Fruit fly (Drosophila melanogaster) whole organism, embryonic: ENCODE results near the gene Bcat.

Experiments
- Antp ChIP-seq: fragments of 200-800 bp; sonication (Bioruptor generic); optimal IDR thresholded peaks from 3 replicates; lab custom pipeline; 2016; ENCODE audit warnings: missing biosample characterization, missing genetic modification characterization
- Atf6 ChIP-seq: fragments of 200-800 bp; sonication (Bioruptor generic); IDR thresholded peaks from 2 replicates; pipeline ENCODE4 v1.3.6; 2022; ENCODE audit warnings: missing biosample characterization, missing genetic modification characterization
- CG10147 ChIP-seq: fragments of 200-800 bp; sonication (Bioruptor generic); optimal IDR thresholded peaks from 2 replicates; lab custom pipeline; 2019; ENCODE audit warnings: missing biosample characterization, mild to moderate bottlenecking, missing genetic modification characterization, moderate library complexity
- CG10267 ChIP-seq: fragments of 200-800 bp; sonication (Bioruptor generic); optimal IDR thresholded peaks from 2 replicates; lab custom pipeline; 2018; ENCODE audit warnings: missing biosample characterization, mild to moderate bottlenecking, missing genetic modification characterization, moderate library complexity
- CG11695 ChIP-seq: fragments of 200-800 bp; sonication (Bioruptor generic); IDR thresholded peaks from 3 replicates; pipeline ENCODE4 v1.3.6; 2022; ENCODE audit warnings: missing biosample characterization, missing genetic modification characterization
- CG12071 ChIP-seq: fragments of 200-800 bp; sonication (Bioruptor generic); optimal IDR thresholded peaks from 3 replicates; lab custom pipeline; 2018; ENCODE audit warnings: missing biosample characterization, mild to moderate bottlenecking, missing genetic modification characterization
- CG12391 ChIP-seq: fragments of 200-800 bp; sonication (Bioruptor generic); optimal IDR thresholded peaks from 3 replicates; lab custom pipeline; 2018; ENCODE audit warnings: missing biosample characterization, mild to moderate bottlenecking, missing genetic modification characterization, moderate library complexity
- CG1529 ChIP-seq: fragments of 200-800 bp; sonication (Bioruptor generic); optimal IDR thresholded peaks from 3 replicates; lab custom pipeline; 2018; ENCODE audit warnings: missing biosample characterization, missing genetic modification characterization
- CG15514 ChIP-seq: fragments of 200-800 bp; sonication (Bioruptor generic); optimal IDR thresholded peaks from 3 replicates; lab custom pipeline; 2017; ENCODE audit warnings: missing biosample characterization, missing genetic modification characterization, mild to moderate bottlenecking, moderate library complexity, missing genetic modification reagents
- CG16779 ChIP-seq: fragments of 200-800 bp; sonication (Bioruptor generic); IDR thresholded peaks from 2 replicates; pipeline ENCODE4 v1.3.6; 2022; ENCODE audit warnings: missing biosample characterization, missing genetic modification characterization
- CG17328 ChIP-seq: fragments of 200-800 bp; sonication (Bioruptor generic); IDR thresholded peaks from 2 replicates; pipeline ENCODE4 v1.3.6; 2022; ENCODE audit warnings: missing biosample characterization, missing genetic modification characterization
- CG17829 ChIP-seq: fragments of 200-800 bp; optimal IDR thresholded peaks from 2 replicates; lab custom pipeline; 2019; ENCODE audit warnings: missing biosample characterization, mild to moderate bottlenecking, missing genetic modification characterization, moderate library complexity
- CG18599 ChIP-seq: fragments of 200-800 bp; sonication (Bioruptor generic); optimal IDR thresholded peaks from 3 replicates; lab custom pipeline; 2017; ENCODE audit warnings: missing biosample characterization, missing genetic modification characterization, mild to moderate bottlenecking, moderate library complexity, missing genetic modification reagents
- CG2678 ChIP-seq: fragments of 200-800 bp; sonication (Bioruptor generic); optimal IDR thresholded peaks from 3 replicates; lab custom pipeline; 2019; ENCODE audit warnings: missing biosample characterization, mild to moderate bottlenecking, missing genetic modification characterization, moderate library complexity
- CG30020 ChIP-seq: fragments of 200-800 bp; optimal IDR thresholded peaks from 2 replicates; lab custom pipeline; 2019; ENCODE audit warnings: missing biosample characterization, mild to moderate bottlenecking, missing genetic modification characterization, moderate library complexity
- CG30403 ChIP-seq: fragments of 200-800 bp; sonication (Bioruptor generic); optimal IDR thresholded peaks from 3 replicates; lab custom pipeline; 2016; ENCODE audit warnings: missing biosample characterization, missing genetic modification characterization
- CG4404 ChIP-seq: fragments of 200-800 bp; sonication (Bioruptor generic); IDR thresholded peaks from 2 replicates; pipeline ENCODE4 v1.3.6; 2022; ENCODE audit warnings: missing biosample characterization, missing genetic modification characterization
- CG6765 ChIP-seq: fragments of 200-800 bp; sonication (Bioruptor generic); optimal IDR thresholded peaks from 3 replicates; lab custom pipeline; 2017; ENCODE audit warnings: missing biosample characterization, mild to moderate bottlenecking, missing genetic modification characterization
- CG6791 ChIP-seq: fragments of 200-800 bp; sonication (Bioruptor generic); IDR thresholded peaks from 3 replicates; pipeline ENCODE4 v1.3.6; 2022; ENCODE audit warnings: missing biosample characterization, missing genetic modification characterization; ENCODE audit not compliant: partially characterized antibody
- CG7357 ChIP-seq: fragments of 200-800 bp; sonication (Bioruptor generic); IDR thresholded peaks from 3 replicates; pipeline ENCODE4 v1.3.6; 2022; ENCODE audit warnings: missing biosample characterization, missing genetic modification characterization
- CG7745 ChIP-seq: fragments of 200-800 bp; sonication (Bioruptor generic); optimal IDR thresholded peaks from 2 replicates; lab custom pipeline; 2018; ENCODE audit warnings: missing biosample characterization, mild to moderate bottlenecking, missing genetic modification characterization, moderate library complexity
- CoRest ChIP-seq: fragments of 200-800 bp; sonication (Bioruptor generic); optimal IDR thresholded peaks from 3 replicates; lab custom pipeline; 2018; ENCODE audit warnings: missing biosample characterization, mild to moderate bottlenecking, missing genetic modification characterization, moderate library complexity
- Gsc ChIP-seq: fragments of 200-800 bp; sonication (Bioruptor generic); IDR thresholded peaks from 2 replicates; pipeline ENCODE4 v1.3.6; 2022; ENCODE audit warnings: missing biosample characterization, missing genetic modification characterization
- Gug ChIP-seq: fragments of 200-800 bp; sonication (Bioruptor generic); IDR thresholded peaks from 4 replicates; pipeline ENCODE4 v1.3.6; 2022; ENCODE audit warnings: missing biosample characterization, missing genetic modification characterization
- Pdp1 ChIP-seq, 2 experiments: fragments of 200-800 bp; sonication (Bioruptor generic); optimal IDR thresholded peaks; 3 replicates each; lab custom pipeline; 2016; ENCODE audit warnings: missing biosample characterization in 2 of 2, missing genetic modification characterization in 2 of 2, mild to moderate bottlenecking in 1 of 2, moderate library complexity in 1 of 2
- Usf ChIP-seq: fragments of 200-800 bp; sonication (Bioruptor generic); optimal IDR thresholded peaks from 2 replicates; lab custom pipeline; 2017; ENCODE audit warnings: missing genotype, missing biosample characterization, missing genetic modification characterization
- al ChIP-seq: fragments of 200-800 bp; sonication (Bioruptor generic); IDR thresholded peaks from 2 replicates; pipeline ENCODE4 v1.3.6; 2022; ENCODE audit warnings: missing biosample characterization, missing genetic modification characterization
- bcd ChIP-seq: fragments of 200-800 bp; sonication (Bioruptor generic); optimal IDR thresholded peaks from 2 replicates; lab custom pipeline; 2017; ENCODE audit warnings: missing biosample characterization, mild to moderate bottlenecking, missing genetic modification characterization
- br ChIP-seq: fragments of >200 bp; optimal IDR thresholded peaks from 2 replicates; lab custom pipeline; 2017
- btn ChIP-seq: fragments of 200-800 bp; sonication (Bioruptor generic); optimal IDR thresholded peaks from 2 replicates; lab custom pipeline; 2016; ENCODE audit warnings: missing biosample characterization, missing genetic modification characterization
- chn ChIP-seq: fragments of 200-800 bp; sonication (Bioruptor generic); optimal IDR thresholded peaks from 2 replicates; lab custom pipeline; 2016; ENCODE audit warnings: missing biosample characterization, missing genetic modification characterization
- emc ChIP-seq: fragments of 200-800 bp; sonication (Bioruptor generic); optimal IDR thresholded peaks from 2 replicates; lab custom pipeline; 2016; ENCODE audit warnings: missing biosample characterization, missing genetic modification characterization
- eve ChIP-seq, 2 experiments: fragments of >200 bp; optimal IDR thresholded peaks; 2 replicates each; lab custom pipeline; 2017; ENCODE audit warnings: missing biosample characterization in 2 of 2, missing genetic modification characterization in 2 of 2
- ewg ChIP-seq: fragments of 200-800 bp; sonication (Bioruptor generic); optimal IDR thresholded peaks from 3 replicates; lab custom pipeline; 2017; ENCODE audit warnings: mild to moderate bottlenecking, missing biosample characterization, missing genetic modification reagents, missing genetic modification characterization
- exex ChIP-seq: fragments of 200-800 bp; sonication (Bioruptor generic); optimal IDR thresholded peaks from 4 replicates; lab custom pipeline; 2018; ENCODE audit warnings: missing biosample characterization, mild to moderate bottlenecking, missing genetic modification characterization, moderate library complexity
- fd3F ChIP-seq: fragments of 200-800 bp; sonication (Bioruptor generic); optimal IDR thresholded peaks from 2 replicates; lab custom pipeline; 2018; ENCODE audit warnings: missing biosample characterization, mild to moderate bottlenecking, missing genetic modification characterization, moderate library complexity
- fd64A ChIP-seq: fragments of 200-800 bp; sonication (Bioruptor generic); optimal IDR thresholded peaks from 3 replicates; lab custom pipeline; 2018; ENCODE audit warnings: missing biosample characterization, mild to moderate bottlenecking, missing genetic modification characterization
- gfzf ChIP-seq: fragments of 200-800 bp; sonication (Bioruptor generic); optimal IDR thresholded peaks from 2 replicates; lab custom pipeline; 2016; ENCODE audit warnings: missing biosample characterization, mild to moderate bottlenecking, missing genetic modification characterization, moderate library complexity
- ken ChIP-seq: fragments of 200-800 bp; sonication (Bioruptor generic); IDR thresholded peaks from 3 replicates; pipeline ENCODE4 v1.3.6; 2022; ENCODE audit warnings: missing biosample characterization, missing genetic modification characterization
- maf-S ChIP-seq: fragments of 200-800 bp; sonication (Bioruptor generic); optimal IDR thresholded peaks from 2 replicates; lab custom pipeline; 2016; ENCODE audit warnings: missing biosample characterization, missing genetic modification characterization
- oc ChIP-seq: fragments of 200-800 bp; sonication (Bioruptor generic); optimal IDR thresholded peaks from 2 replicates; lab custom pipeline; 2018; ENCODE audit warnings: missing biosample characterization, mild to moderate bottlenecking, missing genetic modification characterization, moderate library complexity
- otp ChIP-seq: fragments of 200-800 bp; sonication (Bioruptor generic); IDR thresholded peaks from 3 replicates; pipeline ENCODE4, ENCODE4 v1.3.6; 2022; ENCODE audit warnings: missing biosample characterization, missing genetic modification characterization
- peb ChIP-seq: fragments of 200-800 bp; sonication (Bioruptor generic); IDR thresholded peaks from 2 replicates; pipeline ENCODE4 v1.3.6; 2022; ENCODE audit warnings: missing biosample characterization, missing genetic modification characterization
- ranshi ChIP-seq: fragments of 200-800 bp; sonication (Bioruptor generic); IDR thresholded peaks from 2 replicates; pipeline ENCODE4 v1.3.6; 2022; ENCODE audit warnings: missing biosample characterization, missing genetic modification characterization
- sd ChIP-seq: fragments of 200-800 bp; sonication (Bioruptor generic); optimal IDR thresholded peaks from 3 replicates; lab custom pipeline; 2018; ENCODE audit warnings: missing biosample characterization, mild to moderate bottlenecking, missing genetic modification characterization, moderate library complexity
- sens-2 ChIP-seq: fragments of 200-800 bp; sonication (Bioruptor generic); IDR thresholded peaks from 2 replicates; pipeline ENCODE4 v1.3.6; 2022; ENCODE audit warnings: missing biosample characterization, missing genetic modification characterization
- tgo ChIP-seq: fragments of 200-800 bp; sonication (Bioruptor generic); IDR thresholded peaks from 3 replicates; pipeline ENCODE4 v1.3.6; 2022; ENCODE audit warnings: missing biosample characterization, missing genetic modification characterization
- vfl ChIP-seq: fragments of 200-800 bp; sonication (Bioruptor generic); optimal IDR thresholded peaks from 2 replicates; lab custom pipeline; 2016; ENCODE audit warnings: missing biosample characterization, missing genetic modification characterization
- vvl ChIP-seq: fragments of 200-800 bp; sonication (Bioruptor generic); IDR thresholded peaks from 2 replicates; pipeline ENCODE4 v1.3.6; 2022; ENCODE audit warnings: missing biosample characterization, missing genetic modification characterization
- z ChIP-seq: fragments of 200-800 bp; sonication (Bioruptor generic); IDR thresholded peaks from 3 replicates; pipeline ENCODE4 v1.3.6; 2022; ENCODE audit warnings: missing biosample characterization, missing genetic modification characterization

The Bcat gene

DNA sequence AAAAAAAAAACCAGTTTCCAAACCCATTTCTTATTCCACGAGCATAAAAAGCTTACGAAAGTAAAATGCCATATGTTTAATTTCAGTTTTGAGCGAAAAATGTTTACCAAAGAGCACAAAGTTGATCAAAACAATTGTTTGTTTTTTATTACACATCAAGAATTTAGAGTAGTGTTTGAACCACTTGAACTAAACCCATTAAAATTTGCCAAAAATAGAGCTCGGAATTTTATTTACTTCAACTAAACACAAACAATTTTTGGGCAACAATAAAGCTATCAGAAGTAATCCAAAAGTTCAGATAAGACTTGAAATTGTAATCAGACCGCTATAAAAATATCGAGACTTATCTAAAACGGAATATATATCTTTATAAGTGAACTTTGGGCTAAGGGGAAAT, 21.7 kb upstream of the Bcat start:
- TF ChIP-seq CG10267 (no peak), exex (peak; percentile 4), CG2678 (tag; lab: Kevin White, UChicago) (peak; percentile 14), CG30020 (tag; lab: Kevin White, UChicago) (no peak), sd (peak; percentile 16), eve (GFP tag; optimal IDR thresholded peaks at IDR 0.05; lab: Kevin White, UChicago) (peak in 1 of 2 experiments; percentile 69), CG7745 (no peak)

DNA sequence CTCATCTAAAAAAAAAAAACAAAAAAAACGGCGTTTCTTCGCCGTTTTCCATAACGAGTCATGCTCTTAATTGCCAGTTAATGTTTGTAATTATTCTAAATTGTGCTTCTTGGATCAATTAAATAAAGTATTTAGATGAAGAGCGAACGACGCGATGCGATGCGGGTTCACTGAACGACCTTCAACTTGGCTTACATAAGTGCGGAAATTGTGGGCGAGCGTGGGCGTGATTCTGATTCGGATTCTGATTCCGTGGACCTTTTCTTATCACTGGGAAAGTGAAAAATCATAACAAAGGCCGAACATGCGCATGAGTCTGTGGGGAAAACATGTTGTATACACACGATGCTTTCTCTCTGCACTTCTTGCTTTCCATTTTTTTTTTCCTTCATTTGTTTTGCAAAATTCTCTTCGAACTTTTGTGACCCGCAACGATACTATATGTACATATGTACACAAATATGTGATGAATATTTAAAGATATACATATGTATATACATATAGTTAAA, 21.2 kb upstream of the Bcat start:
- TF ChIP-seq CG11695 (GFP tag; lab: Robert Waterston, UW) = no peak
- TF ChIP-seq CG6765 (GFP tag; lab: Kevin White, UChicago) = no peak
- TF ChIP-seq maf-S (GFP tag; lab: Kevin White, UChicago) = no peak
- TF ChIP-seq Pdp1 (GFP tag; optimal IDR thresholded peaks at IDR 0.05; lab: Kevin White, UChicago) = peak in 1 of 2 experiments; percentile 62
- TF ChIP-seq sens-2 (GFP tag; lab: Robert Waterston, UW) = no peak
- no peak for TF ChIP-seq bcd (GFP tag; lab: Kevin White, UChicago)
- TF ChIP-seq CG12391 = no peak
- TF ChIP-seq emc (GFP tag; lab: Kevin White, UChicago) = no peak
- peak; percentile 51 for TF ChIP-seq ewg (GFP tag; lab: Kevin White, UChicago)

DNA sequence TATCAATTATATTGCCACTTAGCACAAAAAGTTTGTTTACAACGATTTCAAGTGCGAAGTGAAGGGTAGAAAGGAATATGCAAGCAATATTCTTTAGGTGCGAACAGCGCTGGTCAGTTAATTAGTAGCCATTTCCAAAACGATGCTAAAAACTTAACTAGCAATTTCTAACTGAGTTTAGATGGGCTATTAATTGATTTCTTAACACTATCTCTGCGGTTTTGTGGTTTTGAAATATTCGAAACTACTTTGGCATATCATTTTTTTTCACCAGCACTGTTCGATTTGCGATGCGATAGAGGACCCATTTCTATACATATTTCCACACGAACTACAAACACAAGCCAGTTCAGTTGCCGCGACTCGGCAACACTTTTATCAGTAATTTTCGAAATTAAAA, 20.2 kb upstream of the Bcat start:
- TF ChIP-seq otp (GFP tag; lab: Robert Waterston, UW) (no peak), fd64A (GFP tag; lab: Kevin White, UChicago) (no peak), Usf (GFP tag; lab: Kevin White, UChicago) (no peak), Gug (GFP tag; lab: Robert Waterston, UW) (no peak), CG18599 (GFP tag; lab: Kevin White, UChicago) (peak; percentile 67), gfzf (no peak), Atf6 (peak; percentile 30; the same call in 1 of the 2 replicates), vfl (GFP tag; lab: Kevin White, UChicago) (no peak), CG16779 (GFP tag; lab: Robert Waterston, UW) (no peak), btn (GFP tag; lab: Kevin White, UChicago) (no peak), CG17829 (no peak), CG7357 (GFP tag; lab: Robert Waterston, UW) (no peak), CG17328 (GFP tag; lab: Robert Waterston, UW) (no peak), CG1529 (GFP tag; lab: Kevin White, UChicago) (no peak), peb (GFP tag; lab: Robert Waterston, UW) (no peak), CG15514 (GFP tag; lab: Kevin White, UChicago) (peak; percentile 29), al (GFP tag; lab: Robert Waterston, UW) (no peak), z (GFP tag; lab: Robert Waterston, UW) (no peak), CG4404 (no peak), ranshi (GFP tag; lab: Robert Waterston, UW) (no peak), CG30403 (GFP tag; lab: Kevin White, UChicago) (peak; percentile 16), CG6791 (GFP tag; lab: Robert Waterston, UW) (no peak), CG12071 (GFP tag; lab: Kevin White, UChicago) (no peak), oc (tag; lab: Kevin White, UChicago) (no peak), br (lab: Kevin White, UChicago) (no peak), CoRest (tag; lab: Kevin White, UChicago) (no peak), chn (GFP tag; lab: Kevin White, UChicago) (no peak), fd3F (GFP tag; lab: Kevin White, UChicago) (no peak), emc (GFP tag; lab: Kevin White, UChicago) (no peak), tgo (GFP tag; lab: Robert Waterston, UW) (no peak), vvl (GFP tag; lab: Robert Waterston, UW) (no peak), Antp (GFP tag; lab: Kevin White, UChicago) (no peak), Gsc (GFP tag; lab: Robert Waterston, UW) (no peak), ken (GFP tag; lab: Robert Waterston, UW) (no peak), CG10147 (GFP tag; lab: Kevin White, UChicago) (no peak)
